Worm (Caenorhabditis elegans) whole organism, mixed stage, embryonic: ENCODE results near the gene lis-1.

Source experiments
- M03D4.4 ChIP-seq: sonication (generic microtip); optimal IDR thresholded peaks from 2 replicates; lab custom pipeline; 2017; ENCODE audit warnings: mild to moderate bottlenecking, missing genetic modification characterization, missing compliant biosample characterization
- bed-3 ChIP-seq: fragments of 200-800 bp; sonication (Bioruptor generic); optimal IDR thresholded peaks from 3 replicates; lab custom pipeline; 2018; ENCODE audit warnings: mild to moderate bottlenecking, missing genetic modification characterization, moderate library complexity, missing compliant biosample characterization
- blmp-1 ChIP-seq: fragments of 150-350 bp; optimal IDR thresholded peaks from 2 replicates; lab custom pipeline; 2014; ENCODE audit warnings: missing biosample characterization, missing genetic modification characterization
- ceh-39 ChIP-seq: fragments of 150-350 bp; optimal IDR thresholded peaks from 2 replicates; lab custom pipeline; 2014; ENCODE audit warnings: missing biosample characterization, missing genetic modification characterization
- ceh-83 ChIP-seq: fragments of 200-800 bp; sonication (Bioruptor generic); optimal IDR thresholded peaks from 2 replicates; lab custom pipeline; 2018; ENCODE audit warnings: mild to moderate bottlenecking, missing genetic modification characterization, missing compliant biosample characterization
- ces-1 ChIP-seq: fragments of 150-350 bp; optimal IDR thresholded peaks from 2 replicates; lab custom pipeline; 2014; ENCODE audit warnings: missing biosample characterization, missing genetic modification reagents, missing genetic modification characterization
- cnd-1 ChIP-seq: fragments of 200-800 bp; sonication (Bioruptor generic); optimal IDR thresholded peaks from 2 replicates; lab custom pipeline; 2018; ENCODE audit warnings: mild to moderate bottlenecking, missing genetic modification characterization, missing compliant biosample characterization
- drap-1 ChIP-seq: fragments of 200-800 bp; sonication (Bioruptor generic); optimal IDR thresholded peaks from 3 replicates; lab custom pipeline; 2018; ENCODE audit warnings: mild to moderate bottlenecking, missing genetic modification characterization, missing compliant biosample characterization
- elt-1 ChIP-seq: sonication (generic microtip); optimal IDR thresholded peaks from 2 replicates; lab custom pipeline; 2017; ENCODE audit warnings: missing genetic modification characterization, mild to moderate bottlenecking, missing compliant biosample characterization, antibody characterized with exemption, moderate library complexity, borderline replicate concordance; ENCODE audit not compliant: insufficient read depth
- elt-3 ChIP-seq: fragments of 150-350 bp; optimal IDR thresholded peaks from 2 replicates; lab custom pipeline; 2014; ENCODE audit warnings: missing biosample characterization, missing genetic modification characterization
- flh-1 ChIP-seq: fragments of 200-800 bp; sonication (Bioruptor generic); optimal IDR thresholded peaks from 2 replicates; lab custom pipeline; 2018; ENCODE audit warnings: mild to moderate bottlenecking, missing genetic modification characterization, moderate library complexity, missing compliant biosample characterization
- ham-2 ChIP-seq: fragments of 200-800 bp; sonication (Bioruptor generic); optimal IDR thresholded peaks from 2 replicates; lab custom pipeline; 2018; ENCODE audit warnings: mild to moderate bottlenecking, missing genetic modification characterization, missing compliant biosample characterization
- hlh-1 ChIP-seq: fragments of 150-350 bp; optimal IDR thresholded peaks from 2 replicates; lab custom pipeline; 2014; ENCODE audit warnings: missing biosample characterization, missing genetic modification reagents, missing genetic modification characterization
- lin-13 ChIP-seq: fragments of 150-350 bp; optimal IDR thresholded peaks from 2 replicates; lab custom pipeline; 2014; ENCODE audit warnings: missing biosample characterization, missing genetic modification characterization
- lin-32 ChIP-seq: fragments of 200-800 bp; sonication (Bioruptor generic); optimal IDR thresholded peaks from 2 replicates; lab custom pipeline; 2018; ENCODE audit warnings: mild to moderate bottlenecking, missing genetic modification characterization, missing compliant biosample characterization
- mep-1 ChIP-seq: fragments of 150-350 bp; optimal IDR thresholded peaks from 2 replicates; lab custom pipeline; 2017; ENCODE audit warnings: missing biosample characterization, missing genetic modification reagents, missing genetic modification characterization, inconsistent platforms
- mls-2 ChIP-seq: sonication (generic microtip); optimal IDR thresholded peaks from 2 replicates; lab custom pipeline; 2016; ENCODE audit warnings: mild to moderate bottlenecking, missing genetic modification characterization, moderate library complexity, missing compliant biosample characterization
- nhr-12 ChIP-seq: fragments of 150-350 bp; optimal IDR thresholded peaks from 2 replicates; lab custom pipeline; 2014; ENCODE audit warnings: missing biosample characterization, missing genetic modification characterization
- nhr-2 ChIP-seq: fragments of 150-350 bp; optimal IDR thresholded peaks from 2 replicates; lab custom pipeline; 2014; ENCODE audit warnings: missing biosample characterization, missing genetic modification characterization
- nhr-237 ChIP-seq: fragments of 150-350 bp; optimal IDR thresholded peaks from 2 replicates; lab custom pipeline; 2014; ENCODE audit warnings: missing biosample characterization, missing genetic modification characterization
- nhr-28 ChIP-seq: fragments of 150-350 bp; optimal IDR thresholded peaks from 2 replicates; lab custom pipeline; 2014; ENCODE audit warnings: missing biosample characterization, missing genetic modification characterization
- nhr-76 ChIP-seq: sonication (generic microtip); optimal IDR thresholded peaks from 2 replicates; lab custom pipeline; 2017; ENCODE audit warnings: missing biosample characterization, missing genetic modification characterization
- pha-4 ChIP-seq: fragments of 150-350 bp; optimal IDR thresholded peaks from 2 replicates; lab custom pipeline; 2018; ENCODE audit warnings: missing biosample characterization, missing genetic modification reagents, missing genetic modification characterization
- sem-2 ChIP-seq: fragments of 200-800 bp; sonication (Bioruptor generic); optimal IDR thresholded peaks from 2 replicates; lab custom pipeline; 2018; ENCODE audit warnings: mild to moderate bottlenecking, missing genetic modification characterization, missing compliant biosample characterization
- snpc-4 ChIP-seq: fragments of 150-350 bp; optimal IDR thresholded peaks from 2 replicates; lab custom pipeline; 2014; ENCODE audit warnings: missing biosample characterization, missing genetic modification characterization
- sptf-1 ChIP-seq: sonication (generic microtip); optimal IDR thresholded peaks from 2 replicates; lab custom pipeline; 2017; ENCODE audit warnings: mild to moderate bottlenecking, missing genetic modification characterization, moderate library complexity, missing compliant biosample characterization
- tbx-8 ChIP-seq: fragments of 200-800 bp; sonication (Bioruptor generic); optimal IDR thresholded peaks from 2 replicates; lab custom pipeline; 2018; ENCODE audit warnings: mild to moderate bottlenecking, missing genetic modification characterization, moderate library complexity, missing compliant biosample characterization
- unc-120 ChIP-seq: sonication (generic microtip); optimal IDR thresholded peaks from 2 replicates; lab custom pipeline; 2017; ENCODE audit warnings: missing genetic modification characterization, missing compliant biosample characterization; ENCODE audit not compliant: poor library complexity, severe bottlenecking
- unc-62 ChIP-seq: fragments of 150-350 bp; optimal IDR thresholded peaks from 2 replicates; lab custom pipeline; 2014; ENCODE audit warnings: missing biosample characterization, missing genetic modification reagents, missing genetic modification characterization
- zip-8 ChIP-seq: fragments of 150-350 bp; optimal IDR thresholded peaks from 2 replicates; lab custom pipeline; 2014; ENCODE audit warnings: missing biosample characterization, missing genetic modification characterization
- ztf-11 ChIP-seq: fragments of 150-350 bp; optimal IDR thresholded peaks from 2 replicates; lab custom pipeline; 2014; ENCODE audit warnings: missing biosample characterization, missing genetic modification characterization

lis-1 gene

ce11 chrIII:13395262-13395661, 18.8 kb upstream of the lis-1 start, which contains the start of gene F11F1.1:
TSS of gene F11F1.1 (plus strand) at chrIII:13395562.
- TF ChIP-seq unc-120 (tag; lab: Kevin White, UChicago): no peak
- TF ChIP-seq tbx-8: no peak
- TF ChIP-seq elt-1 (tag; lab: Kevin White, UChicago): no peak
- TF ChIP-seq blmp-1 (tag; lab: Kevin White, UChicago): no peak
- no peak for TF ChIP-seq mls-2 (tag; lab: Kevin White, UChicago)
- no peak for TF ChIP-seq zip-8 (tag; lab: Kevin White, UChicago)
- TF ChIP-seq ztf-11: no peak
- no peak for TF ChIP-seq ham-2
- TF ChIP-seq M03D4.4 (tag; lab: Kevin White, UChicago): no peak
- no peak for TF ChIP-seq nhr-76
- no peak for TF ChIP-seq ces-1
- TF ChIP-seq sem-2 (GFP tag; lab: Kevin White, UChicago): no peak
- TF ChIP-seq snpc-4: no peak
- TF ChIP-seq nhr-2 (tag; lab: Kevin White, UChicago): no peak
- no peak for TF ChIP-seq lin-13 (tag; lab: Kevin White, UChicago)
- no peak for TF ChIP-seq drap-1
- TF ChIP-seq elt-3 (tag; lab: Kevin White, UChicago): no peak

- TF ChIP-seq lin-32 (GFP tag; lab: Kevin White, UChicago) (no peak), lin-13 (tag; lab: Kevin White, UChicago) (no peak), snpc-4 (no peak), nhr-28 (tag; lab: Kevin White, UChicago) (no peak), ceh-39 (no peak), cnd-1 (tag; lab: Kevin White, UChicago) (no peak), drap-1 (no peak), tbx-8 (no peak), blmp-1 (tag; lab: Kevin White, UChicago) (no peak), mep-1 (tag; lab: Kevin White, UChicago) (no peak), sptf-1 (tag; lab: Kevin White, UChicago) (no peak), mls-2 (tag; lab: Kevin White, UChicago) (no peak), sem-2 (GFP tag; lab: Kevin White, UChicago) (no peak), unc-62 (GFP tag; lab: Kevin White, UChicago) (no peak), nhr-12 (tag; lab: Kevin White, UChicago) (no peak), ham-2 (no peak), ceh-83 (GFP tag; lab: Kevin White, UChicago) (no peak), nhr-2 (tag; lab: Kevin White, UChicago) (no peak)
Observed at ce11 chrIII:13393647-13394046, 17.1 kb upstream of the lis-1 start, which contains the start of gene qdpr-1. TSS of gene qdpr-1 (plus strand) at chrIII:13393910.

- TF ChIP-seq unc-120 (tag; lab: Kevin White, UChicago) (no peak), ces-1 (peak; percentile 13)
Observed at ce11 chrIII:13393239-13393638, 16.7 kb upstream of the lis-1 start, which contains the start of gene dnj-17. TSS of gene dnj-17 (minus strand) at chrIII:13393339.

ce11 chrIII:13390789-13391188, 14.3 kb upstream of the lis-1 start:
- no peak for TF ChIP-seq flh-1 (GFP tag; lab: Kevin White, UChicago)
- no peak for TF ChIP-seq mls-2 (tag; lab: Kevin White, UChicago)
- no peak for TF ChIP-seq nhr-2 (tag; lab: Kevin White, UChicago)
- TF ChIP-seq ces-1: no peak
- TF ChIP-seq pha-4 (tag; lab: Kevin White, UChicago): no peak
- TF ChIP-seq sptf-1 (tag; lab: Kevin White, UChicago): no peak
- no peak for TF ChIP-seq ceh-83 (GFP tag; lab: Kevin White, UChicago)
- TF ChIP-seq, all 35 proteins: peak for 0

DNA sequence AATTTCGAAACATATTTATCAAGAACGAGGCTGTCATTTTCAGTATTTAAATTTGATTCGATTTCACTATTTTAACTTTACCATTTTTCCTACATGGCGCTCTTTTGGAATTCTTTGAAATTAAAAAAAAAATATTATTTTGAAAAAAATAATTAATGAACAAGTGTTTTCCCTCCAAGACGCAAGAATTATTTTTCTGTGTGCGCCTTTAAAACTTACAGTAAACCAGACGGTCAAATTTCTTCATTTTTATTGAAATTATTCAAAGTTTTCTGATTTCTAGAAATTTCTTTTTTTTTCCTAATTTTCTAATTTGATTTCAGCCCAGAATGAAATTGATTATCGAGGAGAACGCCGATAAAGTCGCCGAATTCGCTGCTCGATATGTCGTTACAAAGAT, 12.6 kb upstream of the lis-1 start, which contains the start of gene T03F6.3:
T03F6.3 (plus strand) TSS at position 318 of the 400 bp plus-strand sequence.
- TF ChIP-seq lin-32 (GFP tag; lab: Kevin White, UChicago): no peak
- TF ChIP-seq sem-2 (GFP tag; lab: Kevin White, UChicago): no peak
- TF ChIP-seq bed-3 (GFP tag; lab: Kevin White, UChicago): no peak
- no peak for TF ChIP-seq nhr-237
- no peak for TF ChIP-seq pha-4 (tag; lab: Kevin White, UChicago)
- no peak for TF ChIP-seq unc-62 (GFP tag; lab: Kevin White, UChicago)
- TF ChIP-seq nhr-76: no peak
- no peak for TF ChIP-seq blmp-1 (tag; lab: Kevin White, UChicago)
- no peak for TF ChIP-seq mep-1 (tag; lab: Kevin White, UChicago)
- TF ChIP-seq drap-1: no peak
- no peak for TF ChIP-seq hlh-1 (tag; lab: Kevin White, UChicago)
- TF ChIP-seq ces-1: no peak
